Worm (Caenorhabditis elegans) whole organism, early embryonic: ENCODE measurements around the gene F54F7.2.

Source experiments
- flt-1 ChIP-seq: fragments of 200-800 bp; sonication (Bioruptor generic); IDR thresholded peaks from 2 replicates; pipeline ENCODE4 v1.3.6; 2022; ENCODE audit warnings: missing genetic modification characterization, missing compliant biosample characterization
- hmg-4 ChIP-seq: fragments of 200-800 bp; sonication (Bioruptor generic); optimal IDR thresholded peaks from 2 replicates; lab custom pipeline; 2018; ENCODE audit warnings: mild to moderate bottlenecking, missing genetic modification characterization, missing compliant biosample characterization

- TF ChIP-seq hmg-4 (GFP tag; lab: Kevin White, UChicago) (no peak), flt-1 (GFP tag; lab: Robert Waterston, UW) (no peak)
Measured at ce11 chrX:11863307-11863706, 19.8 kb downstream of the F54F7.2 start, which contains the start of gene F54F7.10.
